Worm (Caenorhabditis elegans): ENCODE measurements around the gene ztf-17.

ce11 chrII:7849697-7850096, 20.3 kb downstream of the ztf-17 start, which contains the start of gene acr-7:
- no peak for TF ChIP-seq nhr-76 (tag; optimal IDR thresholded peaks at IDR 0.05)
- no peak for TF ChIP-seq hmg-1.1 (GFP tag; IDR thresholded peaks at IDR 0.05)
- no peak for TF ChIP-seq mep-1 (tag; optimal IDR thresholded peaks at IDR 0.05)
- no peak for TF ChIP-seq ctbp-1 (GFP tag; IDR thresholded peaks at IDR 0.05)
